Worm (Caenorhabditis elegans): Measurements from ENCODE around the gene C27C12.4.

Gene C27C12.4

DNA sequence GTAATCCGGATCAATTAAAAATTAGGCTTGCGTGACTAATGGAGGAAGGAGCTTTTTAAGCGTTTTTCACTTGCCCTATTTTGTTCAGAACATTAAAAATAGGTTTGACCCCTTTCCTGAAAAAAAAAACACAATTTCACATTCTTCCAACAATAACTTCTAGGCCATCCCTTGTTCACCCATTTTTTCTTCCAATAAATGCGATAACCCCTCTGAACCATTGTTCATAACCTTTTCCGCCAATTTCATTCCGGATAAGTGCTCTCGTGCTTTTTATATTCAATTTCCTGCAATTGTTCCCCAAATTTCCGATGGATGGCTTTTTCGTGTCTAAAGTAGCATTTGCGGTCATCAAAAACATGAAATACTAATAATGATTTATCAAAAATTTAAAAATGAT, 38.5 kb upstream of the C27C12.4 start:
- TF ChIP-seq unc-39 (tag; optimal IDR thresholded peaks at IDR 0.05) (no peak), nhr-76 (tag; optimal IDR thresholded peaks at IDR 0.05) (no peak), nhr-12 (tag; optimal IDR thresholded peaks at IDR 0.05) (no peak), snpc-4 (tag; optimal IDR thresholded peaks at IDR 0.05) (no peak), ztf-11 (tag; optimal IDR thresholded peaks at IDR 0.05) (no peak), nhr-28 (tag; optimal IDR thresholded peaks at IDR 0.05) (no peak), zip-8 (tag; optimal IDR thresholded peaks at IDR 0.05) (no peak), flh-1 (GFP tag; optimal IDR thresholded peaks at IDR 0.05) (no peak), sptf-1 (tag; optimal IDR thresholded peaks at IDR 0.05) (peak; percentile 19), ces-1 (GFP tag; optimal IDR thresholded peaks at IDR 0.05) (peak; percentile 27), ceh-83 (GFP tag; optimal IDR thresholded peaks at IDR 0.05) (no peak)

DNA sequence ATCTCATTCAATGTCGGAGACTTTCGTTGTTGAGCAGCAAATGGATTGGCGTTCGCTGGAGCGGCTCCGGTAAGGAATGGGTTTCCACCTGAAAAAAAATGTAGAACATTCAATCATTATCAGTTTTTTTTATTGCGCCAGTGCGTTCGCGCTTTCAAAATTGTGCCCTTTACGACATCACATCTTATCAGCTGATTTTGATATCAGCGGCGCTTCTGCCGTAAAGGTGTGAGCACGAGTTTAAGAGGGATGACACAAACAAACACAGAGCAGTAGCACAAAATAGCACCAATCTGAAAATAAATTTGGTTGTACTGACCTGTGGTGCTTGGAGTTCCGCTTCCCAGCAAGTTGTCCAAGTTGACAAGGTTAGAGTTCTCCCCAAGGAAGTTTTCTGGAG, 37.2 kb upstream of the C27C12.4 start:
- no peak for TF ChIP-seq ceh-43 (GFP tag; optimal IDR thresholded peaks at IDR 0.05)
- TF ChIP-seq mep-1 (tag; optimal IDR thresholded peaks at IDR 0.05), result no peak
- no peak for TF ChIP-seq sem-2 (GFP tag; optimal IDR thresholded peaks at IDR 0.05)
- no peak for TF ChIP-seq lsy-2 (tag; optimal IDR thresholded peaks at IDR 0.05)
- no peak for TF ChIP-seq elt-3 (tag; optimal IDR thresholded peaks at IDR 0.05)
- TF ChIP-seq elt-1 (tag; optimal IDR thresholded peaks at IDR 0.05; ENCODE audit: borderline replicate concordance, insufficient read depth), result no peak

DNA sequence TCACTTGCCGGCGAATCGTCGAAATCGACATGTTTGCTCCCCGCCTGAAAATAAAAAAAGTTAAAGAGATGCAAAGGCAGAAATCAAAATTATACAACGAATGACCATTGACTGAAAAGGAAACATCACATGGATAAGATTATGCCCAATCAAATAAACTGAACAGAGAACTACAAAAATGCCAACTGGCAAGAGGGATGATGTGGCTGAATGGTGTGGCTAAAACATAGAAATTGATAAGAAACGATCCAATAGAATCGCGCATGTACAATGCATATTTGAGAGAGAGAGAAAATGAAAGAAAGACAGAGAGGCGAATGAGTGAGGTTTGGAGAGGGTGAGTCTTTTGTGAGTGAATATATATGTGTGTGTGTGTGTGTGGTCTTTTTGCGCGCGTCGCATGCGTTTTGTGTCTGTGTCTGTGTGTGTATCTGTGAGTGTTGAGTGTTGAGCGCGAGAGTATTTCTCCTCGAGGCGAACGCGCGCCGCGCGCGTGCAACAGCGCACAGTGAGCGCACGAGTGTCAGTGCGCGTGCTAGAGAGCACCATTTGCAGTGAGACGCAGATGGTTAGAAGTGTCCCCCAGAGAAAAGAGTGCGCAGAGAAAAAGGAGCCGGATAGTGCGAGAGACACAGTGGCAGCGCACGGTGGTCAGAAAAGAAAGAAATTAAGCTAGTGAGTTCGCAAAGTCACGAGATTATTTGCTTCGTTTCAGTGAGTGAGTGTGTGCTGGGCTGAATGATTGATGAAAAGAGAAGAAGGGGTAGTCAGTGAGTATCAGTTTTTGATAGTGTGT, 35.2 kb upstream of the C27C12.4 start, which contains the start of gene epn-1:
Gene epn-1 (minus strand): TSS at position 51 of the 796 bp plus-strand sequence.
- TF ChIP-seq nhr-237 (tag; optimal IDR thresholded peaks at IDR 0.05) (peak; percentile 81), unc-120 (tag; optimal IDR thresholded peaks at IDR 0.05; ENCODE audit: poor library complexity, severe bottlenecking) (peak; percentile 62), mep-1 (tag; optimal IDR thresholded peaks at IDR 0.05) (peak; percentile 95), nhr-76 (tag; optimal IDR thresholded peaks at IDR 0.05) (no peak), flh-1 (GFP tag; optimal IDR thresholded peaks at IDR 0.05) (no peak), ceh-39 (tag; optimal IDR thresholded peaks at IDR 0.05) (peak; percentile 90), tbx-8 (GFP tag; optimal IDR thresholded peaks at IDR 0.05) (no peak), mls-2 (tag; optimal IDR thresholded peaks at IDR 0.05) (peak; percentile 83), hlh-1 (tag; optimal IDR thresholded peaks at IDR 0.05) (peak; percentile 85), sem-2 (GFP tag; optimal IDR thresholded peaks at IDR 0.05) (no peak), elt-1 (tag; optimal IDR thresholded peaks at IDR 0.05; ENCODE audit: borderline replicate concordance, insufficient read depth) (peak; percentile 31), snpc-4 (tag; optimal IDR thresholded peaks at IDR 0.05) (no peak), mab-5 (tag; optimal IDR thresholded peaks at IDR 0.05) (peak; percentile 60), ces-1 (GFP tag; optimal IDR thresholded peaks at IDR 0.05) (peak; percentile 81), lin-32 (GFP tag; optimal IDR thresholded peaks at IDR 0.05) (no peak), sptf-1 (tag; optimal IDR thresholded peaks at IDR 0.05) (peak; percentile 89), ceh-43 (GFP tag; optimal IDR thresholded peaks at IDR 0.05) (peak; percentile 63), lin-13 (tag; optimal IDR thresholded peaks at IDR 0.05) (peak; percentile 63), zip-8 (tag; optimal IDR thresholded peaks at IDR 0.05) (no peak), pha-4 (tag; optimal IDR thresholded peaks at IDR 0.05) (peak; percentile 88), ceh-83 (GFP tag; optimal IDR thresholded peaks at IDR 0.05) (no peak), bed-3 (GFP tag; optimal IDR thresholded peaks at IDR 0.05) (peak; percentile 20), nhr-2 (tag; optimal IDR thresholded peaks at IDR 0.05) (peak; percentile 52), ztf-11 (tag; optimal IDR thresholded peaks at IDR 0.05) (peak; percentile 87), nhr-28 (tag; optimal IDR thresholded peaks at IDR 0.05) (no peak), M03D4.4 (tag; optimal IDR thresholded peaks at IDR 0.05) (peak; percentile 83), drap-1 (GFP tag; optimal IDR thresholded peaks at IDR 0.05) (peak; percentile 81), lsy-2 (tag; optimal IDR thresholded peaks at IDR 0.05) (peak; percentile 26), unc-39 (tag; optimal IDR thresholded peaks at IDR 0.05) (no peak), ham-2 (GFP tag; optimal IDR thresholded peaks at IDR 0.05) (peak; percentile 91), cnd-1 (tag; optimal IDR thresholded peaks at IDR 0.05) (peak; percentile 71), nhr-12 (tag; optimal IDR thresholded peaks at IDR 0.05) (peak; percentile 59), unc-62 (GFP tag; optimal IDR thresholded peaks at IDR 0.05) (peak; percentile 93), elt-3 (tag; optimal IDR thresholded peaks at IDR 0.05) (peak; percentile 22), blmp-1 (tag; optimal IDR thresholded peaks at IDR 0.05) (no peak)
